Worm (Caenorhabditis elegans) whole organism, L3 larva: ENCODE results near the gene Y43B11AL.1.

Experiments
- R02D3.7 ChIP-seq: fragments of 150-350 bp; optimal IDR thresholded peaks from 2 replicates; lab custom pipeline; 2014; ENCODE audit warnings: missing biosample characterization, missing genetic modification characterization
- ama-1 ChIP-seq: fragments of 150-350 bp; optimal IDR thresholded peaks from 2 replicates; lab custom pipeline; 2018
- lin-39 ChIP-seq: fragments of 150-350 bp; optimal IDR thresholded peaks from 2 replicates; lab custom pipeline; 2018; ENCODE audit warnings: missing biosample characterization, missing genetic modification reagents, missing genetic modification characterization
- nfya-1 ChIP-seq: sonication (generic microtip); optimal IDR thresholded peaks from 2 replicates; lab custom pipeline; 2017; ENCODE audit warnings: missing genetic modification characterization, mild to moderate bottlenecking, missing compliant biosample characterization, antibody characterized with exemption, moderate library complexity; ENCODE audit not compliant: insufficient read depth
- nhr-77 ChIP-seq: fragments of 150-350 bp; optimal IDR thresholded peaks from 2 replicates; lab custom pipeline; 2014; ENCODE audit warnings: missing biosample characterization, missing genetic modification characterization
- ztf-11 ChIP-seq: fragments of 150-350 bp; optimal IDR thresholded peaks from 2 replicates; lab custom pipeline; 2014; ENCODE audit warnings: missing biosample characterization, missing genetic modification characterization

- TF ChIP-seq ztf-11, result no peak
- TF ChIP-seq lin-39 (tag; lab: Kevin White, UChicago), result no peak
- TF ChIP-seq R02D3.7 (tag; lab: Kevin White, UChicago), result no peak
- TF ChIP-seq ama-1 (lab: Kevin White, UChicago), result no peak
- peak; percentile 58 for TF ChIP-seq nfya-1 (tag; lab: Kevin White, UChicago)
- TF ChIP-seq nhr-77, result no peak
Observed at ce11 chrIV:7047762-7048178, 17.4 kb upstream of the Y43B11AL.1 start.
